Worm (Caenorhabditis elegans): ENCODE results near the gene dao-4.

- no peak for TF ChIP-seq flt-1 (GFP tag; IDR thresholded peaks at IDR 0.05)
- TF ChIP-seq ztf-29 (GFP tag; IDR thresholded peaks at IDR 0.05): no peak
- TF ChIP-seq tab-1 (GFP tag; IDR thresholded peaks at IDR 0.05): no peak
- TF ChIP-seq T22C8.4 (GFP tag; IDR thresholded peaks at IDR 0.05): no peak
- no peak for TF ChIP-seq med-1 (GFP tag; optimal IDR thresholded peaks at IDR 0.05; ENCODE audit: insufficient read depth)
Measured at ce11 chrX:10030836-10031235, 44.3 kb upstream of the dao-4 start, which contains the start of gene sek-6.

All from whole organism, midembryonic.